Fruit fly (Drosophila melanogaster): ENCODE results near the gene CG11588.

DNA sequence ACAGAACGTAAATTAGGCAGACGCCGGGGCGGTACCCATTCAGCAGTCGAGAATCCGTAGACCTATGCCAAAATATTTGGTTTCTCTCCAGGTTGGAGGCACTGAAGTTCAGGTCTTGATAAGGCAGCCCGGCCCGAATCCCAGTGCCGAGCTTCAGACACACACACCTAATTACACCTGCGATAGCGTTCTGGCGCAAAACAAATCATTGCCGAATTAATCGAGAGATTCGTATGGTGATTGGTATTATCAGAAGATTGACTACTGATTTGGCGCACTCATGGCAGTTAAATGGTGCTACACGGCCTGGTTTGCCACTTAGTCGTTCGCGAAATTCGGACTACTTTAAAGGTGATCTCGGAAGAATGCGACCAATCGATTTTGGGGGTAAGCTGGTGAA is 26.0 kb downstream of the CG11588 start, which contains the start of gene CG7252:
- TF ChIP-seq Pif1B (GFP tag; optimal IDR thresholded peaks at IDR 0.05) (no peak), CG9948 (tag; optimal IDR thresholded peaks at IDR 0.05) (no peak)

All from whole organism, pupa.